Fruit fly (Drosophila melanogaster) whole organism, prepupa: ENCODE measurements around the gene CG42828.

ENCODE experiments used
- CG6163 ChIP-seq: fragments of 200-800 bp; sonication (Bioruptor generic); IDR thresholded peaks from 3 replicates; pipeline ENCODE4 v1.3.6; 2022; ENCODE audit warnings: missing biosample characterization, missing genetic modification characterization
- CG6792 ChIP-seq: fragments of 200-800 bp; sonication (Bioruptor generic); optimal IDR thresholded peaks from 3 replicates; lab custom pipeline; 2016; ENCODE audit warnings: missing biosample characterization, missing genetic modification characterization
- Hr38 ChIP-seq: sonication (Bioruptor generic); optimal IDR thresholded peaks from 2 replicates; lab custom pipeline; 2016; ENCODE audit warnings: missing biosample characterization, missing genetic modification characterization
- Lpt ChIP-seq: fragments of 200-800 bp; sonication (Bioruptor generic); optimal IDR thresholded peaks from 3 replicates; lab custom pipeline; 2016; ENCODE audit warnings: missing biosample characterization, missing genetic modification characterization
- esn ChIP-seq: fragments of 200-800 bp; sonication (Bioruptor generic); optimal IDR thresholded peaks from 2 replicates; lab custom pipeline; 2016; ENCODE audit warnings: missing biosample characterization, mild to moderate bottlenecking, missing genetic modification characterization, moderate library complexity
- svp ChIP-seq: fragments of 200-800 bp; sonication (Bioruptor generic); peaks from one replicate; lab custom pipeline; 2016; ENCODE audit warnings: missing biosample characterization, missing genetic modification characterization
- vri ChIP-seq: fragments of 200-800 bp; sonication (Bioruptor generic); optimal IDR thresholded peaks from 3 replicates; lab custom pipeline; 2016; ENCODE audit warnings: missing biosample characterization, mild to moderate bottlenecking, missing genetic modification characterization

- TF ChIP-seq esn (GFP tag; lab: Kevin White, UChicago) (peak; percentile 44), CG6792 (GFP tag; lab: Kevin White, UChicago) (peak; percentile 18), vri (GFP tag; lab: Kevin White, UChicago) (no peak), Lpt (GFP tag; lab: Kevin White, UChicago) (peak; percentile 66), svp (GFP tag; lab: Kevin White, UChicago) (peak; percentile 80), CG6163 (GFP tag; lab: Robert Waterston, UW) (peak; percentile 62), Hr38 (no peak)
Observed at dm6 chr3R:23416579-23416978, 43.1 kb downstream of the CG42828 start.
